Worm (Caenorhabditis elegans): ENCODE results near the gene srh-298.
"Not testable (repeated sequence)": the region's sequence is repeated elsewhere in the genome, so short reads cannot be mapped to it uniquely, and the experiment has no call there.

srh-298 gene

ce11 chrV:17821805-17822204 lies 3.1 kb downstream of the srh-298 start, which contains the start of gene srh-300:
TSS of gene srh-300 (plus strand) at chrV:17822105.
- no peak for TF ChIP-seq unc-62 (GFP tag; optimal IDR thresholded peaks at IDR 0.05)

DNA sequence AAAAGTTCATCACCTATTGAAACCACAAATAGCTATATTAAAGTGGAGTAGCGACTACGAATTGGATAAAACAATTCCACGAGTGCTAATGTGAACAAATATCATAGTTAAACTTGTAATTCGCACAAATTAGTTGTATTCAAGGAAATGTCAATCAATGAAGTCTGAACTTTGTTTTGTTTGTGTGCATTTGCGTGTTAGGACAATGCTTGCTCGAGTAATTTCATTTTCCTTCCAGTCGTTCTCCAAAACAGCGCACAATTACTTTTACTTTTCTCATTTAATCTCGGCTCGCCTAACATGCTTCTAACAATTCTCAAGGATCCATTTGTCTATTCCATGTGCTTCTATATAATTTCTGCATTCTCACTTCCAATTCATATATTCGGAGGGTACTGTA lies 5.9 kb downstream of the srh-298 start, which contains the start of gene srh-301:
Gene srh-301 (plus strand): TSS at position 301 of the 400 bp plus-strand sequence.
- no peak for TF ChIP-seq unc-62 (GFP tag; optimal IDR thresholded peaks at IDR 0.05)

DNA sequence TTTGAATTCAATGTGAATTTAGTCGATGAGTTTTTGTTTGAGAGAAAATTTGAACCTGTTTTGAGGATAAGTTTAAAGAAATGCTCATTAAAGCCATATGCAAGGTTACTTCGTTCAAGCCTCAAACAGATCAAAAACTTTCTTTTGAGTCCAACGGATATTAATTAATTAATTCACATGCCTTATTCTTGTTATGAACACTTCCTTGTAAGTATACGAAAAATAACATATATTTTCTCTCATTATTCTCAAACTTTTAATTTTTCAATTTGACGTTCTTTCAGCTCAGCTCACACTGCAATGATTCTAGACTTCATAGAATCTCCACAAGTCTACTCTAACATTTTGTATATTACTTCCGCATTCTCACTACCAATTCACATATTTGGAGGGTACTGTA lies 9.6 kb downstream of the srh-298 start, which contains the start of gene srh-304:
Gene srh-304 (plus strand): TSS at position 301 of the 400 bp plus-strand sequence.
- TF ChIP-seq unc-62 (GFP tag; optimal IDR thresholded peaks at IDR 0.05): no peak

ce11 chrV:17831350-17831749 lies 12.7 kb downstream of the srh-298 start, which contains the start of gene srh-303:
TSS of gene srh-303 (plus strand) at chrV:17831650.
- TF ChIP-seq unc-62 (GFP tag; optimal IDR thresholded peaks at IDR 0.05): no peak

DNA sequence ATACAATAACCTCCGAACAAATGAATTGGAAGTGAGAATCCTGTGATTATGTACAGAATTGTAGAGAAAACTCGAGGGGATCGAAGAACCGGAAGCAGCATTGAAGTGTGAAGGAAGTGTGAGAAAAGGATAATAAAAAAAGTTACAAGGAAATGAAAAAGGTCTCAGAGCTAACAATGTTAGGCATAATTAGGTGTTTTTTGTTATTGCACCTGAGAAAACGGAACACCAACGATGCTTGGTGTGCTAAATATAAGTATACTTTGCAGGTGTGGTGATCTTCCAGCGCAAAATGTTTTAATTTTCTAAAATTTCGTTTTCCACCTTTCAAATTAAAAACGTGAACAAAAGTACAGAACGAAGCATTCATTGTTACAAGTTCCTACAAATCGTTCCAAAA lies 25.4 kb downstream of the srh-298 start, which contains the start of gene srh-286:
Gene srh-286 (minus strand): TSS at position 101 of the 400 bp plus-strand sequence.
- no peak for TF ChIP-seq unc-62 (GFP tag; optimal IDR thresholded peaks at IDR 0.05)

ce11 chrV:17845370-17845967 lies 26.8 kb downstream of the srh-298 start:
- no peak for TF ChIP-seq unc-62 (GFP tag; optimal IDR thresholded peaks at IDR 0.05)

ce11 chrV:17855889-17856288 lies 37.2 kb downstream of the srh-298 start, which contains the start of gene tcc-1:
TSS of gene tcc-1 (minus strand) at chrV:17855989.
- no peak for TF ChIP-seq unc-62 (GFP tag; optimal IDR thresholded peaks at IDR 0.05)

- TF ChIP-seq unc-62 (GFP tag; optimal IDR thresholded peaks at IDR 0.05): no peak
Measured at ce11 chrV:17857901-17858300, 39.2 kb downstream of the srh-298 start.

ce11 chrV:17859065-17859464 lies 40.4 kb downstream of the srh-298 start:
- no peak for TF ChIP-seq unc-62 (GFP tag; optimal IDR thresholded peaks at IDR 0.05)

- TF ChIP-seq unc-62 (GFP tag; optimal IDR thresholded peaks at IDR 0.05): no peak
Measured at ce11 chrV:17859519-17859918, 40.9 kb downstream of the srh-298 start.

DNA sequence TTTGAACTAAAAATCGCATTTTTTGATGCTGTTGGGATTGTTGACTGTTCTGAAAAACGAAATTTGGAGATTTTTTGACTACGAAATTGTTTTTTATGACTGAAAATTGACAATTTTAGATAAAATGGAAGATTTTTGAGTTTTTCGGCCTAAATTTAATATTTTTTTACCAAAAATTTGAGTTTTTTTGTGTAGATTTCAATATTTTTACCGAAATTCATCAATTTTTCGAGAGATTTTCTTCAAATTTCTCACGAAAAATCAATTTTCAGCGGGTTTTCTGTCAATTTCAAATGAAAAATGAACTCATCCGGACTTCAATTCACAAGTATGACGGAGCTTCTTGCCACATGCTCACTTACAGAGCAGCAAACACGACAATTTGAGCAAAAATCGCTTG lies 46.6 kb downstream of the srh-298 start, which contains the start of gene Y59A8A.8:
Gene Y59A8A.8 (plus strand): TSS at position 301 of the 400 bp plus-strand sequence.
- not testable (repeated sequence) for TF ChIP-seq unc-62 (GFP tag; optimal IDR thresholded peaks at IDR 0.05)

DNA sequence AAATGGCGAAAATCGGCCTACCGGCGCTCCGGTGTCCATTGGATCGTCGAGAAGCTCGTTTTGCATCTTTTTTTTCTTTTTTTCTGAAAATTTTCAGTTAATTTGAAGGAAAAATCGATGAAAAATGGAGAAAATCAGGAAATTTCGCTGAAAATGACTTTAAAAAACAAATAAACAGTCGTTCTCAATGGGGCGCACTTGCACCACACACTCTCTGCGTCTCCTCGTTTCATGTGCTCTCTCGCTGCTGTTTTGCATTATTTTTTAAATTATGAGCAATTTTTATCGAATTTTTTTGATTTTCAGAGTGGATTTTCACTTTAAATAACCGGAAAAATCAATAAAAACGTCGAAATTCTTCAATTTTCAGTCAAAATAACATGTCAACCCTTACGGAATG lies 51.9 kb downstream of the srh-298 start, which contains the start of gene csn-1:
Gene csn-1 (minus strand): TSS at position 83 of the 400 bp plus-strand sequence.
- no peak for TF ChIP-seq unc-62 (GFP tag; optimal IDR thresholded peaks at IDR 0.05)

Data from whole organism, dauer.